Worm (Caenorhabditis elegans) whole organism, L4/young adult: Measurements from ENCODE around the gene srw-42.

Source experiments
- dao-5 ChIP-seq: sonication (generic microtip); optimal IDR thresholded peaks from 2 replicates; lab custom pipeline; 2016; ENCODE audit warnings: missing genotype, missing genetic modification characterization, moderate library complexity, missing compliant biosample characterization
- him-1 ChIP-seq: sonication (generic microtip); optimal IDR thresholded peaks from 2 replicates; lab custom pipeline; 2016; ENCODE audit warnings: missing genotype, missing genetic modification reagents, missing genetic modification characterization, missing compliant biosample characterization

DNA sequence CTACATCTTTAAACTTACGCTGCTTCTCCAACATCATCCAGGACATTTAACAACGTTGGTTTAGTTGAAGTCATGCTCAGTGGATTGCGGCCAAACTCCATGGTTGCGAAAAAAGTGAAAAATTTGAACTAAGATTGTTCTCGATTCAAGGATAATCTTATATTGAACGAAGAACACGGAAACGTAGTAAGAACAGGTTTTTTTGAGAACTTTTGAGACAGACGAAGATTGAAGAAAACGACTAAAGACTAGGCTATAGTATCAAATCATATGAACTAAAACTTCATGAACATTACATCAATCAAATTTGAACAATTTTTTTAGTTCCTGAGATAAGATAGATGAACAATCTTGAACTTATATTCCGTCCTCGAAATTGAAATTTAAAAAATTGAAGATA, 46.5 kb downstream of the srw-42 start, which contains the start of gene W06G6.10:
- TF ChIP-seq him-1 (tag; lab: Kevin White, UChicago) (no peak), dao-5 (tag; lab: Kevin White, UChicago) (no peak)
